Worm (Caenorhabditis elegans) whole organism, L2 larva: ENCODE results near the gene phat-5.

ENCODE experiments used
- sma-9 ChIP-seq, 2 experiments: fragments of 150-350 bp in 1 of 2; sonication (generic microtip) in 1 of 2; optimal IDR thresholded peaks; 2 replicates each; lab custom pipeline; 2014 to 2016; ENCODE audit warnings: missing genetic modification characterization in 2 of 2, mild to moderate bottlenecking in 1 of 2, missing biosample characterization in 1 of 2, missing compliant biosample characterization in 1 of 2, missing genetic modification reagents in 1 of 2, moderate library complexity in 1 of 2
- unc-39 ChIP-seq: fragments of 150-350 bp; optimal IDR thresholded peaks from 2 replicates; lab custom pipeline; 2014; ENCODE audit warnings: missing biosample characterization, missing genetic modification characterization
- ztf-4 ChIP-seq: fragments of 150-350 bp; optimal IDR thresholded peaks from 2 replicates; lab custom pipeline; 2014; ENCODE audit warnings: missing biosample characterization, missing genetic modification characterization

ce11 chrV:4106688-4107087 is 15.6 kb downstream of the phat-5 start:
- TF ChIP-seq ztf-4 (tag; lab: Kevin White, UChicago) (no peak), unc-39 (tag; lab: Kevin White, UChicago) (no peak), sma-9 (GFP tag; optimal IDR thresholded peaks at IDR 0.05; lab: Kevin White, UChicago) (no peak), sma-9 (tag; optimal IDR thresholded peaks at IDR 0.05; lab: Kevin White, UChicago) (no peak)
